Fruit fly (Drosophila melanogaster) whole organism, adult: ENCODE results near the gene PGAP2.

Experiments
- CG11617 ChIP-seq: fragments of 200-800 bp; sonication (Bioruptor generic); optimal IDR thresholded peaks from 2 replicates; lab custom pipeline; 2017; ENCODE audit warnings: mild to moderate bottlenecking, missing biosample characterization, missing genetic modification reagents, missing genetic modification characterization
- CG12768 ChIP-seq: fragments of 200-800 bp; sonication (Bioruptor generic); optimal IDR thresholded peaks from 2 replicates; lab custom pipeline; 2017; ENCODE audit warnings: missing biosample characterization, missing genetic modification characterization, mild to moderate bottlenecking, moderate library complexity, missing genetic modification reagents
- CG33017 ChIP-seq: fragments of 200-800 bp; sonication (Bioruptor generic); optimal IDR thresholded peaks from 2 replicates; lab custom pipeline; 2018; ENCODE audit warnings: missing biosample characterization, mild to moderate bottlenecking, missing genetic modification characterization, moderate library complexity
- CG5204 ChIP-seq: fragments of 200-800 bp; sonication (Bioruptor generic); optimal IDR thresholded peaks from 2 replicates; lab custom pipeline; 2016; ENCODE audit warnings: missing biosample characterization, missing genetic modification characterization
- CG7101 ChIP-seq: fragments of 200-800 bp; sonication (Bioruptor generic); optimal IDR thresholded peaks from 2 replicates; lab custom pipeline; 2018; ENCODE audit warnings: missing biosample characterization, mild to moderate bottlenecking, missing genetic modification characterization, moderate library complexity
- Crg-1 ChIP-seq: fragments of 200-800 bp; sonication (Bioruptor generic); optimal IDR thresholded peaks from 2 replicates; lab custom pipeline; 2016; ENCODE audit warnings: missing biosample characterization, missing genetic modification characterization
- Hr96 ChIP-seq: fragments of 200-800 bp; sonication (Bioruptor generic); optimal IDR thresholded peaks from 2 replicates; lab custom pipeline; 2016; ENCODE audit warnings: missing biosample characterization, missing genetic modification characterization
- bab1 ChIP-seq: fragments of 200-800 bp; sonication (Bioruptor generic); optimal IDR thresholded peaks from 3 replicates; lab custom pipeline; 2019; ENCODE audit warnings: missing biosample characterization, mild to moderate bottlenecking, missing genetic modification characterization, moderate library complexity
- kay ChIP-seq: fragments of 200-800 bp; sonication (Bioruptor generic); peaks from one replicate; lab custom pipeline; 2016; ENCODE audit warnings: missing biosample characterization, missing genetic modification characterization, borderline replicate concordance
- tj ChIP-seq: fragments of 200-800 bp; sonication (Bioruptor generic); optimal IDR thresholded peaks from 3 replicates; lab custom pipeline; 2017; ENCODE audit warnings: missing biosample characterization, mild to moderate bottlenecking, missing genetic modification characterization, moderate library complexity

dm6 chr2L:849138-849744 lies 29.9 kb upstream of the PGAP2 start:
- TF ChIP-seq tj (GFP tag; lab: Kevin White, UChicago) (no peak), Crg-1 (GFP tag; lab: Kevin White, UChicago) (no peak), CG33017 (no peak), kay (GFP tag; lab: Kevin White, UChicago) (no peak), Hr96 (no peak), CG7101 (tag; lab: Kevin White, UChicago) (no peak), bab1 (no peak), CG12768 (GFP tag; lab: Kevin White, UChicago) (no peak), CG5204 (no peak), CG11617 (GFP tag; lab: Kevin White, UChicago) (no peak)
